Worm (Caenorhabditis elegans): Measurements from ENCODE around the gene F55C9.3.

ce11 chrV:19293025-19293424 is 5.1 kb upstream of the F55C9.3 start, which contains the start of gene F55C9.5:
- no peak for TF ChIP-seq ama-1 (optimal IDR thresholded peaks at IDR 0.05)
- no peak for TF ChIP-seq mdl-1 (tag; optimal IDR thresholded peaks at IDR 0.05)
- TF ChIP-seq fos-1 (tag; optimal IDR thresholded peaks at IDR 0.05) = no peak
- TF ChIP-seq nhr-11 (tag; optimal IDR thresholded peaks at IDR 0.05) = no peak
- TF ChIP-seq unc-62 (GFP tag; optimal IDR thresholded peaks at IDR 0.05) = no peak
- TF ChIP-seq nhr-23 (tag; optimal IDR thresholded peaks at IDR 0.05) = no peak
- TF ChIP-seq pqm-1 (tag; optimal IDR thresholded peaks at IDR 0.05) = no peak
- TF ChIP-seq egl-27 (tag; optimal IDR thresholded peaks at IDR 0.05) = no peak
- no peak for TF ChIP-seq fkh-2 (tag; optimal IDR thresholded peaks at IDR 0.05)
- no peak for TF ChIP-seq ceh-28 (tag; optimal IDR thresholded peaks at IDR 0.05)
- TF ChIP-seq nfya-1 (tag; optimal IDR thresholded peaks at IDR 0.05; ENCODE audit: insufficient read depth) = no peak
- TF ChIP-seq pha-4 (tag; optimal IDR thresholded peaks at IDR 0.05) = no peak
- no peak for TF ChIP-seq aly-2 (tag; optimal IDR thresholded peaks at IDR 0.05)
- no peak for TF ChIP-seq ztf-4 (tag; optimal IDR thresholded peaks at IDR 0.05)

Data from whole organism, L3 larva.